ENCODE assay signal across 1 fruit fly cellular context in the genomic region with DNA sequence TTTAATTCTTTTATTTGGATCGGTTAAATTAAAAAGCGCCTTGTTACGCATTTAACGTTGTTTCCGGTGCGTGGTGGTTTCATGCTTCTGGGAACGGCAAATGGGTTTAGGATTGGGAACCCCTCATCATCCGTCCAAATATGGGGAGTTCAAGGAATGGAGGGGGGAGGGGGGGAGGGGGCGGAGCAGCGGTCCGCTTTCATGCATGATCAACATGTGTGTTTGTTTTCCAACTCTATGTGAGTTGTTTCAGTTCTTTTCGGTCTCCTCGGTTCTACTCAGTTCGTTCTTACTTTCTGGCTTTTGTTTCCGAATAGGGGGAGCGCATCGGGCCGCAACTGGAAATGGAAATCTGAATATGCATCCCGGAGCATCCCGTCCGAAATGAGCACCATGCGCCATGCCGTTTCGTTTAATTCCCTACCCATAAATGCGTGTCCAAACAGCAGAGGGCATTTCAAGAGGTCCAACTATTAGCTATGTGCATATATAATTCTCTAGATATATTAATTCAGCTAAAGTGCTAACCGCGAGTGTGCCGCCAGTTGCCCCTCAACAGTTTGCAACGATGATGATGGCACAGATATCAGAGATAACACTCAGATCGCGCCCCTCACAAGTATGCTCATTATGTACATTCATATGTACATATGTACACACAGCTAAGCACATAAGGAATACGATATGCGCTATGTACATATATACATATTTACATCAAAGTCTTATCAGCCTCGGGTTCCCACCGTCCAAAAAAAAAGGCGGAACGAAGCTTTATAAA.
TF ChIP-seq lines count a peak whose summit lies in the region.

No protein-coding gene starts in this region.

TF ChIP-seq in whole organism, embryonic, 481 proteins besides CTCF, POLR2A, EP300 and RAD21 (continued from another document and continues in another):
- TF ChIP-seq D (optimal IDR thresholded peaks at IDR 0.05; lab: Kevin White, UChicago) (no peak), D (GFP tag; optimal IDR thresholded peaks at IDR 0.05; lab: Kevin White, UChicago) (peak; percentile 94), pfk (GFP tag; optimal IDR thresholded peaks at IDR 0.05; lab: Kevin White, UChicago) (peak; percentile 85), CG6175 (GFP tag; IDR thresholded peaks at IDR 0.05; lab: Robert Waterston, UW) (peak; percentile 86), CG2120 (GFP tag; optimal IDR thresholded peaks at IDR 0.05; lab: Kevin White, UChicago) (peak; percentile 65), Opbp (GFP tag; IDR thresholded peaks at IDR 0.05; lab: Robert Waterston, UW; ENCODE audit: partially characterized antibody) (no peak), CG16815 (GFP tag; optimal IDR thresholded peaks at IDR 0.05; lab: Kevin White, UChicago) (peak; percentile 28), croc (GFP tag; conservative IDR thresholded peaks at IDR 0.05; lab: Robert Waterston, UW) (peak; percentile 65; the same call in 2 of the 3 replicates), CG8089 (GFP tag; optimal IDR thresholded peaks at IDR 0.05; lab: Kevin White, UChicago) (peak; percentile 94), dmrt99B (tag; optimal IDR thresholded peaks at IDR 0.05; lab: Kevin White, UChicago) (peak; percentile 89), Hmx (GFP tag; optimal IDR thresholded peaks at IDR 0.05; lab: Kevin White, UChicago) (no peak), Fer3 (tag; optimal IDR thresholded peaks at IDR 0.05; lab: Kevin White, UChicago) (peak; percentile 95), CG30403 (GFP tag; optimal IDR thresholded peaks at IDR 0.05; lab: Kevin White, UChicago) (peak; percentile 64), CG4282 (GFP tag; optimal IDR thresholded peaks at IDR 0.05; lab: Kevin White, UChicago) (peak; percentile 76), h (optimal IDR thresholded peaks at IDR 0.05; lab: Kevin White, UChicago) (no peak), Doc2 (GFP tag; IDR thresholded peaks at IDR 0.05; lab: Robert Waterston, UW) (no peak), fd96Cb (tag; optimal IDR thresholded peaks at IDR 0.05; lab: Kevin White, UChicago) (peak; percentile 80), dati (GFP tag; IDR thresholded peaks at IDR 0.05; lab: Robert Waterston, UW) (peak; percentile 36; the same call in 1 of the 2 replicates), trh (GFP tag; optimal IDR thresholded peaks at IDR 0.05; lab: Kevin White, UChicago) (peak; percentile 93), pan (optimal IDR thresholded peaks at IDR 0.05; lab: Kevin White, UChicago) (no peak), pan (GFP tag; optimal IDR thresholded peaks at IDR 0.05 in 1 of 2, IDR thresholded peaks at IDR 0.05 in 1 of 2) (peak in 1 of 2 experiments; percentile 85), jigr1 (GFP tag; IDR thresholded peaks at IDR 0.05; lab: Robert Waterston, UW) (no peak), Aef1 (GFP tag; IDR thresholded peaks at IDR 0.05; lab: Robert Waterston, UW) (peak; percentile 45; the same call in 2 of the 3 replicates), tup (GFP tag; optimal IDR thresholded peaks at IDR 0.05; lab: Kevin White, UChicago) (peak; percentile 91), CG32532 (GFP tag; IDR thresholded peaks at IDR 0.05; lab: Robert Waterston, UW) (peak; percentile 31; the same call in 1 of the 2 replicates), Atf6 (GFP tag; IDR thresholded peaks at IDR 0.05; lab: Robert Waterston, UW) (peak; percentile 94), fd64A (GFP tag; optimal IDR thresholded peaks at IDR 0.05; lab: Kevin White, UChicago) (peak; percentile 99), CG34422 (GFP tag; IDR thresholded peaks at IDR 0.05; lab: Robert Waterston, UW) (peak; percentile 74; the same call in 2 of the 3 replicates), grau (tag; optimal IDR thresholded peaks at IDR 0.05; lab: Kevin White, UChicago) (peak; percentile 67), amos (GFP tag; IDR thresholded peaks at IDR 0.05; lab: Robert Waterston, UW; ENCODE audit: partially characterized antibody) (no peak), run (tag; optimal IDR thresholded peaks at IDR 0.05; lab: Kevin White, UChicago) (peak; percentile 83), cato (GFP tag; optimal IDR thresholded peaks at IDR 0.05; lab: Kevin White, UChicago; ENCODE audit: borderline replicate concordance) (peak; percentile 79), ftz-f1 (GFP tag; optimal IDR thresholded peaks at IDR 0.05; lab: Kevin White, UChicago) (peak; percentile 20), Bgb (GFP tag; IDR thresholded peaks at IDR 0.05; lab: Robert Waterston, UW; ENCODE audit: partially characterized antibody) (no peak), E2f1 (GFP tag; IDR thresholded peaks at IDR 0.05; lab: Robert Waterston, UW) (peak; percentile 72; the same call in 1 of the 2 replicates), CG11560 (tag; IDR thresholded peaks at IDR 0.05; lab: Robert Waterston, UW) (no peak), CG10366 (GFP tag; IDR thresholded peaks at IDR 0.05; lab: Robert Waterston, UW) (peak; percentile 70), CG31224 (GFP tag; IDR thresholded peaks at IDR 0.05; lab: Robert Waterston, UW) (peak; percentile 68), ase (GFP tag; IDR thresholded peaks at IDR 0.05; lab: Robert Waterston, UW) (peak; percentile 71; the same call in 2 of the 3 replicates), CG13894 (tag; optimal IDR thresholded peaks at IDR 0.05; lab: Kevin White, UChicago) (peak; percentile 91), en (GFP tag; optimal IDR thresholded peaks at IDR 0.05; lab: Kevin White, UChicago) (peak; percentile 81), mirr (GFP tag; optimal IDR thresholded peaks at IDR 0.05; lab: Kevin White, UChicago) (peak; percentile 98), tx (GFP tag; optimal IDR thresholded peaks at IDR 0.05; lab: Kevin White, UChicago) (peak; percentile 72), CG9215 (GFP tag; IDR thresholded peaks at IDR 0.05; lab: Robert Waterston, UW) (peak; percentile 15; the same call in 1 of the 2 replicates), sens-2 (GFP tag; IDR thresholded peaks at IDR 0.05; lab: Robert Waterston, UW) (peak; percentile 85), danr (GFP tag; IDR thresholded peaks at IDR 0.05; lab: Robert Waterston, UW) (peak; percentile 83), CG2889 (GFP tag; IDR thresholded peaks at IDR 0.05; lab: Robert Waterston, UW) (no peak), gcm (GFP tag; optimal IDR thresholded peaks at IDR 0.05; lab: Kevin White, UChicago) (peak; percentile 92), Bteb2 (GFP tag; optimal IDR thresholded peaks at IDR 0.05; lab: Kevin White, UChicago) (peak; percentile 87), Camta (GFP tag; optimal IDR thresholded peaks at IDR 0.05; lab: Kevin White, UChicago) (peak; percentile 95), Meics (GFP tag; optimal IDR thresholded peaks at IDR 0.05; lab: Kevin White, UChicago) (peak; percentile 92), Hand (GFP tag; optimal IDR thresholded peaks at IDR 0.05; lab: Kevin White, UChicago) (peak; percentile 79), Optix (GFP tag; IDR thresholded peaks at IDR 0.05; lab: Robert Waterston, UW) (peak; percentile 71; the same call in 1 of the 3 replicates), CG5245 (GFP tag; optimal IDR thresholded peaks at IDR 0.05; lab: Kevin White, UChicago) (peak; percentile 85), CG14014 (GFP tag; IDR thresholded peaks at IDR 0.05; lab: Robert Waterston, UW) (peak; percentile 92; the same call in 1 of the 2 replicates), Hr39 (optimal IDR thresholded peaks at IDR 0.05; lab: Kevin White, UChicago) (no peak), CG11696 (GFP tag; IDR thresholded peaks at IDR 0.05; lab: Robert Waterston, UW) (peak; percentile 95), CG7556 (GFP tag; optimal IDR thresholded peaks at IDR 0.05; lab: Kevin White, UChicago) (peak; percentile 92), Gsc (GFP tag; IDR thresholded peaks at IDR 0.05; lab: Robert Waterston, UW) (no peak), kni (GFP tag; optimal IDR thresholded peaks at IDR 0.05; lab: Kevin White, UChicago) (peak; percentile 99), Drgx (GFP tag; IDR thresholded peaks at IDR 0.05; lab: Robert Waterston, UW) (no peak; the same call in 1 of the 2 replicates), ttk (GFP tag; IDR thresholded peaks at IDR 0.05; lab: Robert Waterston, UW) (peak; percentile 46; the same call in 1 of the 2 replicates), MBD-R2 (GFP tag; IDR thresholded peaks at IDR 0.05; lab: Robert Waterston, UW) (peak; percentile 59; the same call in 1 of the 2 replicates), CG2116 (GFP tag; optimal IDR thresholded peaks at IDR 0.05; lab: Kevin White, UChicago) (peak; percentile 82), ash1 (GFP tag; optimal IDR thresholded peaks at IDR 0.05; lab: Kevin White, UChicago) (peak; percentile 91), HLH3B (GFP tag; IDR thresholded peaks at IDR 0.05; lab: Robert Waterston, UW) (peak; percentile 89), kah (GFP tag; optimal IDR thresholded peaks at IDR 0.05; lab: Kevin White, UChicago) (peak; percentile 81), Max (GFP tag; optimal IDR thresholded peaks at IDR 0.05; lab: Kevin White, UChicago) (peak; percentile 94), CG4328 (GFP tag; optimal IDR thresholded peaks at IDR 0.05; lab: Kevin White, UChicago) (peak; percentile 98), Ets97D (GFP tag; optimal IDR thresholded peaks at IDR 0.05; lab: Kevin White, UChicago) (peak; percentile 71), pita (GFP tag; optimal IDR thresholded peaks at IDR 0.05; lab: Kevin White, UChicago) (no peak), D19B (GFP tag; optimal IDR thresholded peaks at IDR 0.05; lab: Kevin White, UChicago) (peak; percentile 52), Chrac-16 (GFP tag; optimal IDR thresholded peaks at IDR 0.05; lab: Kevin White, UChicago) (peak; percentile 43), row (GFP tag; IDR thresholded peaks at IDR 0.05; lab: Robert Waterston, UW) (peak; percentile 73), H15 (GFP tag; IDR thresholded peaks at IDR 0.05; lab: Robert Waterston, UW) (peak; percentile 59; the same call in 1 of the 3 replicates), Eip74EF (GFP tag; optimal IDR thresholded peaks at IDR 0.05; lab: Kevin White, UChicago) (peak in 1 of 2 experiments; percentile 92), CG34376 (GFP tag; optimal IDR thresholded peaks at IDR 0.05; lab: Kevin White, UChicago) (peak; percentile 95), emc (GFP tag; optimal IDR thresholded peaks at IDR 0.05; lab: Kevin White, UChicago) (peak; percentile 66), CG10979 (tag; optimal IDR thresholded peaks at IDR 0.05; lab: Kevin White, UChicago) (peak; percentile 73), CG14441 (GFP tag; IDR thresholded peaks at IDR 0.05; lab: Robert Waterston, UW) (no peak), Rfx (GFP tag; IDR thresholded peaks at IDR 0.05; lab: Robert Waterston, UW) (peak; percentile 91), CG6854 (GFP tag; optimal IDR thresholded peaks at IDR 0.05; lab: Kevin White, UChicago) (peak; percentile 93), az2 (GFP tag; optimal IDR thresholded peaks at IDR 0.05; lab: Kevin White, UChicago) (peak; percentile 48), fru (optimal IDR thresholded peaks at IDR 0.05; lab: Kevin White, UChicago) (no peak), MTF-1 (GFP tag; optimal IDR thresholded peaks at IDR 0.05; lab: Kevin White, UChicago; ENCODE audit: borderline replicate concordance) (peak; percentile 98), otp (GFP tag; IDR thresholded peaks at IDR 0.05; lab: Robert Waterston, UW) (peak; percentile 94), CG9932 (GFP tag; IDR thresholded peaks at IDR 0.05; lab: Robert Waterston, UW) (no peak), CG17568 (GFP tag; optimal IDR thresholded peaks at IDR 0.05; lab: Kevin White, UChicago) (peak; percentile 97), Mes4 (GFP tag; optimal IDR thresholded peaks at IDR 0.05; lab: Kevin White, UChicago) (peak; percentile 92), toy (GFP tag; IDR thresholded peaks at IDR 0.05; lab: Robert Waterston, UW) (peak; percentile 85), so (GFP tag; IDR thresholded peaks at IDR 0.05; lab: Robert Waterston, UW) (peak; percentile 92; the same call in 2 of the 3 replicates), CG9797 (GFP tag; optimal IDR thresholded peaks at IDR 0.05; lab: Kevin White, UChicago) (peak; percentile 30), Atf3 (GFP tag; optimal IDR thresholded peaks at IDR 0.05; lab: Kevin White, UChicago) (peak; percentile 80), Bdp1 (GFP tag; optimal IDR thresholded peaks at IDR 0.05; lab: Kevin White, UChicago) (peak; percentile 87), Lpt (GFP tag; optimal IDR thresholded peaks at IDR 0.05; lab: Kevin White, UChicago) (no peak), fd102C (GFP tag; optimal IDR thresholded peaks at IDR 0.05; lab: Kevin White, UChicago) (peak; percentile 97), repo (GFP tag; optimal IDR thresholded peaks at IDR 0.05; lab: Kevin White, UChicago) (peak; percentile 87), CG42726 (GFP tag; IDR thresholded peaks at IDR 0.05; lab: Robert Waterston, UW; ENCODE audit: partially characterized antibody) (no peak), lola (GFP tag; optimal IDR thresholded peaks at IDR 0.05; lab: Kevin White, UChicago) (peak in 1 of 3 experiments; percentile 84), CG7928 (GFP tag; optimal IDR thresholded peaks at IDR 0.05; lab: Kevin White, UChicago) (peak; percentile 62), Ptx1 (GFP tag; IDR thresholded peaks at IDR 0.05; lab: Robert Waterston, UW) (peak; percentile 30; the same call in 1 of the 2 replicates), dpn (GFP tag; optimal IDR thresholded peaks at IDR 0.05; lab: Kevin White, UChicago) (peak; percentile 75 to 89), CG9437 (GFP tag; optimal IDR thresholded peaks at IDR 0.05; lab: Kevin White, UChicago) (peak; percentile 49), gt (GFP tag; IDR thresholded peaks at IDR 0.05; lab: Robert Waterston, UW) (peak; percentile 71), TFAM (GFP tag; optimal IDR thresholded peaks at IDR 0.05; lab: Kevin White, UChicago) (peak; percentile 84), cas (GFP tag; IDR thresholded peaks at IDR 0.05; lab: Robert Waterston, UW) (peak; percentile 67), tap (tag; optimal IDR thresholded peaks at IDR 0.05; lab: Kevin White, UChicago) (peak; percentile 87), ac (GFP tag; optimal IDR thresholded peaks at IDR 0.05; lab: Kevin White, UChicago) (peak; percentile 94), Dad (GFP tag; optimal IDR thresholded peaks at IDR 0.05; lab: Kevin White, UChicago) (peak; percentile 89), seq (GFP tag; IDR thresholded peaks at IDR 0.05; lab: Robert Waterston, UW) (peak; percentile 93), Ada2b (GFP tag; IDR thresholded peaks at IDR 0.05; lab: Robert Waterston, UW) (peak; percentile 68), sob (GFP tag; IDR thresholded peaks at IDR 0.05; lab: Robert Waterston, UW) (peak; percentile 92), CG8924 (tag; optimal IDR thresholded peaks at IDR 0.05; lab: Kevin White, UChicago) (peak; percentile 84), onecut (GFP tag; IDR thresholded peaks at IDR 0.05; lab: Robert Waterston, UW) (peak; percentile 93), CHES-1-like (GFP tag; optimal IDR thresholded peaks at IDR 0.05; lab: Kevin White, UChicago) (peak; percentile 89), tio (GFP tag; optimal IDR thresholded peaks at IDR 0.05; lab: Kevin White, UChicago) (peak; percentile 89), CG15479 (GFP tag; optimal IDR thresholded peaks at IDR 0.05; lab: Kevin White, UChicago) (peak; percentile 47), yki (optimal IDR thresholded peaks at IDR 0.05; lab: Kevin White, UChicago) (no peak), CG14667 (GFP tag; IDR thresholded peaks at IDR 0.05; lab: Robert Waterston, UW) (peak; percentile 53; the same call in 1 of the 2 replicates)
